Fruit fly (Drosophila melanogaster) whole organism, embryonic: ENCODE data around the gene CG34001.

ENCODE experiments used
- Adf1 ChIP-seq: fragments of 200-800 bp; sonication (Bioruptor generic); IDR thresholded peaks from 2 replicates; pipeline ENCODE4 v1.3.6; 2022; ENCODE audit warnings: missing biosample characterization, missing genetic modification characterization
- Awh ChIP-seq: fragments of 200-800 bp; sonication (Bioruptor generic); IDR thresholded peaks from 2 replicates; pipeline ENCODE4, ENCODE4 v1.3.6; 2022; ENCODE audit warnings: missing biosample characterization, missing genetic modification characterization
- BEAF-32 ChIP-seq: fragments of 200-800 bp; sonication (Bioruptor generic); optimal IDR thresholded peaks from 3 replicates; lab custom pipeline; 2017; ENCODE audit warnings: missing biosample characterization, missing genetic modification characterization, mild to moderate bottlenecking, moderate library complexity, missing genetic modification reagents
- CG1024 ChIP-seq: fragments of 200-800 bp; sonication (Bioruptor generic); IDR thresholded peaks from 2 replicates; pipeline ENCODE4 v1.3.6; 2022; ENCODE audit warnings: missing biosample characterization, missing genetic modification characterization
- CG10565 ChIP-seq: fragments of 200-800 bp; sonication (Bioruptor generic); optimal IDR thresholded peaks from 3 replicates; lab custom pipeline; 2016; ENCODE audit warnings: missing biosample characterization, mild to moderate bottlenecking, missing genetic modification characterization
- CG12155 ChIP-seq: fragments of 200-800 bp; sonication (Bioruptor generic); optimal IDR thresholded peaks from 3 replicates; lab custom pipeline; 2016; ENCODE audit warnings: missing biosample characterization, missing genetic modification characterization
- CG13775 ChIP-seq: fragments of 200-800 bp; sonication (Bioruptor generic); optimal IDR thresholded peaks from 3 replicates; lab custom pipeline; 2017; ENCODE audit warnings: missing biosample characterization, mild to moderate bottlenecking, missing genetic modification characterization
- CG14710 ChIP-seq: fragments of 200-800 bp; sonication (Bioruptor generic); optimal IDR thresholded peaks from 3 replicates; lab custom pipeline; 2019; ENCODE audit warnings: missing biosample characterization, mild to moderate bottlenecking, missing genetic modification characterization, moderate library complexity
- CG17359 ChIP-seq: fragments of 200-800 bp; sonication (Bioruptor generic); optimal IDR thresholded peaks from 3 replicates; lab custom pipeline; 2018; ENCODE audit warnings: missing biosample characterization, mild to moderate bottlenecking, missing genetic modification characterization, moderate library complexity
- CG17829 ChIP-seq: fragments of 200-800 bp; optimal IDR thresholded peaks from 2 replicates; lab custom pipeline; 2019; ENCODE audit warnings: missing biosample characterization, mild to moderate bottlenecking, missing genetic modification characterization, moderate library complexity
- CG3065 ChIP-seq: fragments of 200-800 bp; sonication (Bioruptor generic); optimal IDR thresholded peaks from 2 replicates; lab custom pipeline; 2016; ENCODE audit warnings: missing biosample characterization, missing genetic modification characterization
- CG32772 ChIP-seq: fragments of 200-800 bp; sonication (Bioruptor generic); IDR thresholded peaks from 2 replicates; pipeline ENCODE4 v1.3.6; 2022; ENCODE audit warnings: missing biosample characterization, missing genetic modification characterization
- CG33213 ChIP-seq: fragments of 200-800 bp; sonication (Bioruptor generic); optimal IDR thresholded peaks from 3 replicates; lab custom pipeline; 2016; ENCODE audit warnings: missing biosample characterization, missing genetic modification characterization
- CG4282 ChIP-seq: fragments of 200-800 bp; sonication (Bioruptor generic); optimal IDR thresholded peaks from 2 replicates; lab custom pipeline; 2016; ENCODE audit warnings: missing biosample characterization, missing genetic modification characterization
- CG5245 ChIP-seq: fragments of 200-800 bp; sonication (Bioruptor generic); optimal IDR thresholded peaks from 3 replicates; lab custom pipeline; 2016; ENCODE audit warnings: missing biosample characterization, missing genetic modification characterization
- CG7271 ChIP-seq: fragments of 200-800 bp; sonication (Bioruptor generic); optimal IDR thresholded peaks from 2 replicates; lab custom pipeline; 2018; ENCODE audit warnings: missing biosample characterization, mild to moderate bottlenecking, missing genetic modification characterization, moderate library complexity
- CG7372 ChIP-seq: fragments of 200-800 bp; sonication (Bioruptor generic); IDR thresholded peaks from 2 replicates; pipeline ENCODE4 v1.3.6; 2022; ENCODE audit warnings: missing biosample characterization, missing genetic modification characterization
- CG9932 ChIP-seq: fragments of 200-800 bp; sonication (Bioruptor generic); IDR thresholded peaks from 2 replicates; pipeline ENCODE4 v1.3.6; 2022; ENCODE audit warnings: missing biosample characterization, missing genetic modification characterization
- CHES-1-like ChIP-seq: fragments of 200-800 bp; sonication (Bioruptor generic); optimal IDR thresholded peaks from 2 replicates; lab custom pipeline; 2016; ENCODE audit warnings: missing biosample characterization, missing genetic modification characterization
- HLH4C ChIP-seq: fragments of 200-800 bp; sonication (Bioruptor generic); IDR thresholded peaks from 3 replicates; pipeline ENCODE4 v1.3.6; 2022; ENCODE audit warnings: missing biosample characterization, missing genetic modification characterization; ENCODE audit not compliant: partially characterized antibody
- NC2α ChIP-seq: fragments of 200-800 bp; sonication (Bioruptor generic); optimal IDR thresholded peaks from 2 replicates; lab custom pipeline; 2016; ENCODE audit warnings: missing biosample characterization, missing genetic modification characterization
- Neu2 ChIP-seq: fragments of 200-800 bp; sonication (Bioruptor generic); optimal IDR thresholded peaks from 3 replicates; lab custom pipeline; 2016; ENCODE audit warnings: missing biosample characterization, missing genetic modification characterization, borderline replicate concordance
- NfI ChIP-seq: fragments of 200-800 bp; sonication (Bioruptor generic); optimal IDR thresholded peaks from 3 replicates; lab custom pipeline; 2018; ENCODE audit warnings: missing biosample characterization, mild to moderate bottlenecking, missing genetic modification characterization, moderate library complexity
- Optix ChIP-seq: fragments of 200-800 bp; sonication (Bioruptor generic); IDR thresholded peaks from 3 replicates; pipeline ENCODE4 v1.3.6; 2022; ENCODE audit warnings: missing biosample characterization, missing genetic modification characterization
- Poxn ChIP-seq: fragments of 200-800 bp; sonication (Bioruptor generic); IDR thresholded peaks from 2 replicates; pipeline ENCODE4 v1.3.6; 2022; ENCODE audit warnings: missing biosample characterization, missing genetic modification characterization
- Rfx ChIP-seq: fragments of 200-800 bp; sonication (Bioruptor generic); IDR thresholded peaks from 2 replicates; pipeline ENCODE4 v1.3.6; 2022; ENCODE audit warnings: missing biosample characterization, missing genetic modification characterization
- Side ChIP-seq: fragments of 200-800 bp; sonication (Bioruptor generic); optimal IDR thresholded peaks from 2 replicates; lab custom pipeline; 2016; ENCODE audit warnings: missing biosample characterization, missing genetic modification characterization
- Sox100B ChIP-seq: fragments of 200-800 bp; sonication (Bioruptor generic); optimal IDR thresholded peaks from 3 replicates; lab custom pipeline; 2018; ENCODE audit warnings: missing biosample characterization, mild to moderate bottlenecking, missing genetic modification characterization
- Stat92E ChIP-seq, 3 experiments: fragments of >200 bp in 2 of 3; fragments of 200-800 bp in 1 of 3; sonication (Bioruptor generic) in 1 of 3; optimal IDR thresholded peaks; 2 replicates each; lab custom pipeline; 2017 to 2019; ENCODE audit warnings: missing biosample characterization in 3 of 3, missing genetic modification characterization in 3 of 3, mild to moderate bottlenecking in 1 of 3, moderate library complexity in 1 of 3
- TFAM ChIP-seq: fragments of 200-800 bp; sonication (Bioruptor generic); optimal IDR thresholded peaks from 2 replicates; lab custom pipeline; 2017; ENCODE audit warnings: missing biosample characterization, missing genetic modification characterization, inconsistent platforms
- Xrp1 ChIP-seq: fragments of 200-800 bp; sonication (Bioruptor generic); IDR thresholded peaks from 2 replicates; pipeline ENCODE4 v1.3.6; 2022; ENCODE audit warnings: missing biosample characterization, missing genetic modification characterization
- cg ChIP-seq: fragments of 200-800 bp; sonication (Bioruptor generic); optimal IDR thresholded peaks from 3 replicates; lab custom pipeline; 2019; ENCODE audit warnings: missing biosample characterization, mild to moderate bottlenecking, missing genetic modification characterization, moderate library complexity
- corto ChIP-seq: fragments of 200-800 bp; sonication (Bioruptor generic); optimal IDR thresholded peaks from 2 replicates; lab custom pipeline; 2016; ENCODE audit warnings: missing biosample characterization, mild to moderate bottlenecking, missing genetic modification characterization, moderate library complexity
- cwo ChIP-seq: fragments of 200-800 bp; sonication (Bioruptor generic); optimal IDR thresholded peaks from 3 replicates; lab custom pipeline; 2017; ENCODE audit warnings: missing biosample characterization, missing genetic modification characterization, mild to moderate bottlenecking, moderate library complexity, missing genetic modification reagents
- en ChIP-seq: fragments of 200-800 bp; sonication (Bioruptor generic); optimal IDR thresholded peaks from 2 replicates; lab custom pipeline; 2016; ENCODE audit warnings: missing biosample characterization, missing genetic modification characterization
- esg ChIP-seq: fragments of 200-800 bp; sonication (Bioruptor generic); conservative IDR thresholded peaks from 2 replicates; pipeline ENCODE4 v1.3.6; 2022; ENCODE audit warnings: missing biosample characterization, missing genetic modification characterization
- ham ChIP-seq: fragments of 200-800 bp; sonication (Bioruptor generic); IDR thresholded peaks from 2 replicates; pipeline ENCODE4 v1.3.6; 2022; ENCODE audit warnings: missing biosample characterization, missing genetic modification characterization
- jing ChIP-seq: fragments of 200-800 bp; sonication (Bioruptor generic); optimal IDR thresholded peaks from 2 replicates; lab custom pipeline; 2018; ENCODE audit warnings: missing biosample characterization, mild to moderate bottlenecking, missing genetic modification characterization
- jumu ChIP-seq: fragments of 200-800 bp; sonication (Bioruptor generic); optimal IDR thresholded peaks from 3 replicates; lab custom pipeline; 2016; ENCODE audit warnings: missing biosample characterization, missing genetic modification characterization
- kay ChIP-seq: fragments of 200-800 bp; sonication (Bioruptor generic); optimal IDR thresholded peaks from 2 replicates; lab custom pipeline; 2016; ENCODE audit warnings: missing biosample characterization, missing genetic modification characterization
- ken ChIP-seq: fragments of 200-800 bp; sonication (Bioruptor generic); IDR thresholded peaks from 3 replicates; pipeline ENCODE4 v1.3.6; 2022; ENCODE audit warnings: missing biosample characterization, missing genetic modification characterization
- nau ChIP-seq: fragments of 200-800 bp; sonication (Bioruptor generic); optimal IDR thresholded peaks from 3 replicates; lab custom pipeline; 2017; ENCODE audit warnings: missing biosample characterization, mild to moderate bottlenecking, missing genetic modification characterization, missing genetic modification reagents
- org-1 ChIP-seq: fragments of 200-800 bp; sonication (Bioruptor generic); optimal IDR thresholded peaks from 2 replicates; lab custom pipeline; 2017; ENCODE audit warnings: missing biosample characterization, missing genetic modification characterization
- pnt ChIP-seq: fragments of 200-800 bp; sonication (Bioruptor generic); optimal IDR thresholded peaks from 3 replicates; lab custom pipeline; 2016; ENCODE audit warnings: missing biosample characterization, missing genetic modification characterization
- sc ChIP-seq, 3 experiments: fragments of >200 bp in 2 of 3; fragments of 200-800 bp in 1 of 3; sonication (Bioruptor generic) in 1 of 3; optimal IDR thresholded peaks; 2 replicates in 2 of 3; 3 replicates in 1 of 3; lab custom pipeline; 2017; ENCODE audit warnings: mild to moderate bottlenecking in 1 of 3, missing biosample characterization in 1 of 3, missing genetic modification characterization in 1 of 3, missing genetic modification reagents in 1 of 3
- schlank ChIP-seq: fragments of 200-800 bp; sonication (Bioruptor generic); optimal IDR thresholded peaks from 2 replicates; lab custom pipeline; 2018; ENCODE audit warnings: missing biosample characterization, mild to moderate bottlenecking, missing genetic modification characterization
- sob ChIP-seq: fragments of 200-800 bp; sonication (Bioruptor generic); IDR thresholded peaks from 2 replicates; pipeline ENCODE4 v1.3.6; 2022; ENCODE audit warnings: missing biosample characterization, missing genetic modification characterization
- tap ChIP-seq: fragments of 200-800 bp; optimal IDR thresholded peaks from 3 replicates; lab custom pipeline; 2019; ENCODE audit warnings: missing biosample characterization, mild to moderate bottlenecking, missing genetic modification characterization, moderate library complexity
- zen2 ChIP-seq: fragments of 200-800 bp; sonication (Bioruptor generic); IDR thresholded peaks from 3 replicates; pipeline ENCODE4 v1.3.6; 2022; ENCODE audit warnings: missing biosample characterization, missing genetic modification characterization; ENCODE audit not compliant: partially characterized antibody

CG34001 gene

dm6 chr3L:10682725-10683367 is 52.0 kb downstream of the CG34001 start (continued):
- TF ChIP-seq cg (GFP tag; lab: Kevin White, UChicago) (peak; percentile 54), Rfx (GFP tag; lab: Robert Waterston, UW) (peak; percentile 97), CG17829 (tag; lab: Kevin White, UChicago) (peak; percentile 98), NC2α (GFP tag; lab: Kevin White, UChicago) (no peak), sc (optimal IDR thresholded peaks at IDR 0.05; lab: Kevin White, UChicago) (no peak), sc (GFP tag; optimal IDR thresholded peaks at IDR 0.05; lab: Kevin White, UChicago) (peak; percentile 98), CG17359 (tag; lab: Kevin White, UChicago) (peak; percentile 97), jing (peak; percentile 92), CG3065 (GFP tag; lab: Kevin White, UChicago) (peak; percentile 90), org-1 (GFP tag; lab: Kevin White, UChicago) (peak; percentile 98), kay (GFP tag; lab: Kevin White, UChicago) (peak; percentile 92), BEAF-32 (GFP tag; lab: Kevin White, UChicago) (peak; percentile 37), ken (GFP tag; lab: Robert Waterston, UW) (peak; percentile 90), schlank (tag; lab: Kevin White, UChicago) (peak; percentile 84), cwo (GFP tag; lab: Kevin White, UChicago) (peak; percentile 99), corto (GFP tag; lab: Kevin White, UChicago) (peak; percentile 79), pnt (GFP tag; lab: Kevin White, UChicago) (peak; percentile 48), en (GFP tag; lab: Kevin White, UChicago) (peak; percentile 56), HLH4C (GFP tag; lab: Robert Waterston, UW) (no peak), sob (peak; percentile 97), Adf1 (GFP tag; lab: Robert Waterston, UW) (peak; percentile 85), jumu (GFP tag; lab: Kevin White, UChicago) (peak; percentile 69), nau (GFP tag; lab: Kevin White, UChicago) (peak; percentile 99), CG13775 (peak; percentile 99), Neu2 (GFP tag; lab: Kevin White, UChicago) (no peak), CG1024 (GFP tag; lab: Robert Waterston, UW) (peak; percentile 84), tap (tag; lab: Kevin White, UChicago) (peak; percentile 96), CG33213 (GFP tag; lab: Kevin White, UChicago) (peak; percentile 63), Optix (GFP tag; lab: Robert Waterston, UW) (peak; percentile 83), CG7271 (tag; lab: Kevin White, UChicago) (peak; percentile 72), CG7372 (GFP tag; lab: Robert Waterston, UW) (peak; percentile 97), zen2 (GFP tag; lab: Robert Waterston, UW) (no peak), CHES-1-like (GFP tag; lab: Kevin White, UChicago) (peak; percentile 72), Sox100B (peak; percentile 100), Poxn (GFP tag; lab: Robert Waterston, UW) (peak; percentile 91), CG9932 (GFP tag; lab: Robert Waterston, UW) (peak; percentile 95), CG14710 (tag; lab: Kevin White, UChicago) (peak; percentile 97), Awh (GFP tag; lab: Robert Waterston, UW) (peak; percentile 95), CG5245 (GFP tag; lab: Kevin White, UChicago) (peak; percentile 94), Side (GFP tag; lab: Kevin White, UChicago) (peak; percentile 58), esg (peak; percentile 98), CG10565 (GFP tag; lab: Kevin White, UChicago) (peak; percentile 88), Stat92E (GFP tag; optimal IDR thresholded peaks at IDR 0.05; lab: Kevin White, UChicago) (peak in 1 of 3 experiments; percentile 89), TFAM (GFP tag; lab: Kevin White, UChicago) (peak; percentile 77), CG32772 (GFP tag; lab: Robert Waterston, UW) (peak; percentile 96), CG12155 (GFP tag; lab: Kevin White, UChicago) (peak; percentile 99), NfI (GFP tag; lab: Kevin White, UChicago) (peak; percentile 96), CG4282 (peak; percentile 83), ham (GFP tag; lab: Robert Waterston, UW) (peak; percentile 91), Xrp1 (GFP tag; lab: Robert Waterston, UW) (peak; percentile 98)
